Worm (Caenorhabditis elegans): ENCODE measurements around the gene Y62E10A.19.

The Y62E10A.19 gene

ce11 chrIV:13398728-13399127 is 9.4 kb downstream of the Y62E10A.19 start, which contains the start of gene Y62E10A.13:
Gene Y62E10A.13, minus strand, starts transcription at chrIV:13399053.
- TF ChIP-seq ama-1 (optimal IDR thresholded peaks at IDR 0.05): no peak
- no peak for TF ChIP-seq hnd-1 (tag; optimal IDR thresholded peaks at IDR 0.05)
- TF ChIP-seq flt-1 (GFP tag; IDR thresholded peaks at IDR 0.05): no peak
- TF ChIP-seq aly-1 (tag; optimal IDR thresholded peaks at IDR 0.05): no peak

- TF ChIP-seq flt-1 (GFP tag; IDR thresholded peaks at IDR 0.05) (no peak), ets-7 (tag; optimal IDR thresholded peaks at IDR 0.05) (no peak), hmg-4 (GFP tag; optimal IDR thresholded peaks at IDR 0.05) (no peak), tra-4 (tag; optimal IDR thresholded peaks at IDR 0.05) (no peak)
Observed at ce11 chrIV:13396375-13396774, 11.7 kb downstream of the Y62E10A.19 start.

ce11 chrIV:13395255-13395654 is 12.9 kb downstream of the Y62E10A.19 start:
- TF ChIP-seq hmg-4 (GFP tag; optimal IDR thresholded peaks at IDR 0.05) (peak; percentile 53), B0310.2 (tag; optimal IDR thresholded peaks at IDR 0.05) (no peak), scrt-1 (GFP tag; IDR thresholded peaks at IDR 0.05) (no peak), ama-1 (optimal IDR thresholded peaks at IDR 0.05) (no peak), F13C5.2 (tag; optimal IDR thresholded peaks at IDR 0.05) (peak; percentile 10), ceh-13 (GFP tag; optimal IDR thresholded peaks at IDR 0.05) (no peak), tbx-11 (GFP tag; IDR thresholded peaks at IDR 0.05) (no peak), hnd-1 (tag; optimal IDR thresholded peaks at IDR 0.05) (no peak), pes-1 (GFP tag; IDR thresholded peaks at IDR 0.05) (no peak)

ce11 chrIV:13394686-13395085 is 13.4 kb downstream of the Y62E10A.19 start:
- TF ChIP-seq scrt-1 (GFP tag; IDR thresholded peaks at IDR 0.05) (no peak), pes-1 (GFP tag; IDR thresholded peaks at IDR 0.05) (no peak), tra-4 (tag; optimal IDR thresholded peaks at IDR 0.05) (no peak), tbx-37 (GFP tag; conservative IDR thresholded peaks at IDR 0.05) (no peak), ets-7 (tag; optimal IDR thresholded peaks at IDR 0.05) (no peak), sea-1 (GFP tag; conservative IDR thresholded peaks at IDR 0.05) (no peak)

ce11 chrIV:13393246-13393716 is 14.8 kb downstream of the Y62E10A.19 start:
- TF ChIP-seq flt-1 (GFP tag; IDR thresholded peaks at IDR 0.05): no peak
- no peak for TF ChIP-seq hnd-1 (tag; optimal IDR thresholded peaks at IDR 0.05)
- no peak for TF ChIP-seq hmbx-1 (tag; optimal IDR thresholded peaks at IDR 0.05)
- no peak for TF ChIP-seq ceh-13 (GFP tag; optimal IDR thresholded peaks at IDR 0.05)

ce11 chrIV:13392230-13392629 is 15.9 kb downstream of the Y62E10A.19 start:
- TF ChIP-seq F13C5.2 (tag; optimal IDR thresholded peaks at IDR 0.05): no peak
- TF ChIP-seq hmg-4 (GFP tag; optimal IDR thresholded peaks at IDR 0.05): no peak
- no peak for TF ChIP-seq aly-1 (tag; optimal IDR thresholded peaks at IDR 0.05)
- TF ChIP-seq hmbx-1 (tag; optimal IDR thresholded peaks at IDR 0.05): no peak
- no peak for TF ChIP-seq pes-1 (GFP tag; IDR thresholded peaks at IDR 0.05)
- TF ChIP-seq ets-7 (tag; optimal IDR thresholded peaks at IDR 0.05): no peak
- no peak for TF ChIP-seq tbx-37 (GFP tag; conservative IDR thresholded peaks at IDR 0.05)
- TF ChIP-seq tra-4 (tag; optimal IDR thresholded peaks at IDR 0.05): no peak
- TF ChIP-seq ama-1 (optimal IDR thresholded peaks at IDR 0.05): no peak
- TF ChIP-seq hnd-1 (tag; optimal IDR thresholded peaks at IDR 0.05): no peak
- no peak for TF ChIP-seq sea-1 (GFP tag; conservative IDR thresholded peaks at IDR 0.05)
- no peak for TF ChIP-seq flt-1 (GFP tag; IDR thresholded peaks at IDR 0.05)
- TF ChIP-seq ceh-36 (tag; optimal IDR thresholded peaks at IDR 0.05): no peak
- TF ChIP-seq tbx-11 (GFP tag; IDR thresholded peaks at IDR 0.05): no peak

- no peak for TF ChIP-seq aly-1 (tag; optimal IDR thresholded peaks at IDR 0.05)
- TF ChIP-seq hmbx-1 (tag; optimal IDR thresholded peaks at IDR 0.05): no peak
- no peak for TF ChIP-seq hnd-1 (tag; optimal IDR thresholded peaks at IDR 0.05)
- TF ChIP-seq ceh-13 (GFP tag; optimal IDR thresholded peaks at IDR 0.05): no peak
- no peak for TF ChIP-seq ets-7 (tag; optimal IDR thresholded peaks at IDR 0.05)
- TF ChIP-seq B0310.2 (tag; optimal IDR thresholded peaks at IDR 0.05): no peak
- TF ChIP-seq F13C5.2 (tag; optimal IDR thresholded peaks at IDR 0.05): no peak
- no peak for TF ChIP-seq pes-1 (GFP tag; IDR thresholded peaks at IDR 0.05)
- TF ChIP-seq flt-1 (GFP tag; IDR thresholded peaks at IDR 0.05): no peak
- TF ChIP-seq tra-4 (tag; optimal IDR thresholded peaks at IDR 0.05): no peak
- no peak for TF ChIP-seq tbx-37 (GFP tag; conservative IDR thresholded peaks at IDR 0.05)
- TF ChIP-seq sea-1 (GFP tag; conservative IDR thresholded peaks at IDR 0.05): no peak
- TF ChIP-seq scrt-1 (GFP tag; IDR thresholded peaks at IDR 0.05): no peak
Observed at ce11 chrIV:13390770-13391169, 17.3 kb downstream of the Y62E10A.19 start.

- TF ChIP-seq tbx-37 (GFP tag; conservative IDR thresholded peaks at IDR 0.05) (no peak), hmbx-1 (tag; optimal IDR thresholded peaks at IDR 0.05) (no peak), tbx-11 (GFP tag; IDR thresholded peaks at IDR 0.05) (no peak), ets-7 (tag; optimal IDR thresholded peaks at IDR 0.05) (no peak), ceh-13 (GFP tag; optimal IDR thresholded peaks at IDR 0.05) (no peak), ama-1 (optimal IDR thresholded peaks at IDR 0.05) (no peak), F13C5.2 (tag; optimal IDR thresholded peaks at IDR 0.05) (no peak), tra-4 (tag; optimal IDR thresholded peaks at IDR 0.05) (no peak), pes-1 (GFP tag; IDR thresholded peaks at IDR 0.05) (no peak), aly-1 (tag; optimal IDR thresholded peaks at IDR 0.05) (no peak), B0310.2 (tag; optimal IDR thresholded peaks at IDR 0.05) (no peak), hmg-4 (GFP tag; optimal IDR thresholded peaks at IDR 0.05) (no peak), ceh-36 (tag; optimal IDR thresholded peaks at IDR 0.05) (no peak), hnd-1 (tag; optimal IDR thresholded peaks at IDR 0.05) (no peak), scrt-1 (GFP tag; IDR thresholded peaks at IDR 0.05) (no peak), flt-1 (GFP tag; IDR thresholded peaks at IDR 0.05) (no peak), sea-1 (GFP tag; conservative IDR thresholded peaks at IDR 0.05) (no peak)
Observed at ce11 chrIV:13389237-13389636, 18.9 kb downstream of the Y62E10A.19 start.

Measured in whole organism, early embryonic.